Worm (Caenorhabditis elegans): ENCODE measurements around the gene cup-14.

The cup-14 gene

ce11 chrII:13908592-13908991, 36.6 kb upstream of the cup-14 start, which contains the start of gene citk-1:
TSS of gene citk-1 (plus strand) at chrII:13908914.
- TF ChIP-seq vab-15 (tag; optimal IDR thresholded peaks at IDR 0.05) (peak; percentile 82), alr-1 (tag; optimal IDR thresholded peaks at IDR 0.05; ENCODE audit: borderline replicate concordance) (no peak), lin-14 (GFP tag; optimal IDR thresholded peaks at IDR 0.05) (peak; percentile 77), lsy-2 (tag; optimal IDR thresholded peaks at IDR 0.05) (peak; percentile 85 to 92), aly-2 (tag; optimal IDR thresholded peaks at IDR 0.05) (peak; percentile 28), elt-3 (tag; optimal IDR thresholded peaks at IDR 0.05) (peak in 2 of 6 experiments; percentile 32 to 50), xbp-1 (tag; optimal IDR thresholded peaks at IDR 0.05) (peak; percentile 80), dpl-1 (GFP tag; optimal IDR thresholded peaks at IDR 0.05) (peak; percentile 98 to 99 (median 98)), nhr-85 (tag) (peak; percentile 81), unc-30 (tag; optimal IDR thresholded peaks at IDR 0.05) (no peak), lin-39 (tag; optimal IDR thresholded peaks at IDR 0.05) (no peak), pqm-1 (tag; optimal IDR thresholded peaks at IDR 0.05) (no peak), ets-5 (GFP tag; IDR thresholded peaks at IDR 0.05) (no peak), aha-1 (tag; optimal IDR thresholded peaks at IDR 0.05) (no peak), nhr-47 (tag; optimal IDR thresholded peaks at IDR 0.05) (peak; percentile 81), lin-35 (GFP tag; optimal IDR thresholded peaks at IDR 0.05) (peak; percentile 97 to 100), nhr-90 (tag; optimal IDR thresholded peaks at IDR 0.05; ENCODE audit: poor library complexity) (no peak), elt-2 (tag; optimal IDR thresholded peaks at IDR 0.05) (peak; percentile 20), zip-4 (GFP tag; optimal IDR thresholded peaks at IDR 0.05) (peak; percentile 5), C34B4.2 (tag; optimal IDR thresholded peaks at IDR 0.05) (no peak), unc-62 (GFP tag; optimal IDR thresholded peaks at IDR 0.05) (no peak), pax-3 (tag; optimal IDR thresholded peaks at IDR 0.05) (peak; percentile 10), nhr-76 (tag; optimal IDR thresholded peaks at IDR 0.05) (no peak), nhr-77 (tag; optimal IDR thresholded peaks at IDR 0.05) (peak; percentile 84), efl-1 (optimal IDR thresholded peaks at IDR 0.05) (peak; percentile 85 to 98), efl-1 (GFP tag; optimal IDR thresholded peaks at IDR 0.05 in 1 of 2) (peak; percentile 99 to 100), sup-37 (GFP tag; optimal IDR thresholded peaks at IDR 0.05) (no peak), nhr-28 (tag; optimal IDR thresholded peaks at IDR 0.05) (no peak), nhr-20 (tag; optimal IDR thresholded peaks at IDR 0.05) (peak; percentile 77), tlp-1 (tag; optimal IDR thresholded peaks at IDR 0.05) (no peak), ceh-63 (GFP tag; optimal IDR thresholded peaks at IDR 0.05) (no peak), ceh-88 (GFP tag; IDR thresholded peaks at IDR 0.05) (no peak), hlh-17 (GFP tag; optimal IDR thresholded peaks at IDR 0.05; ENCODE audit: borderline replicate concordance) (no peak), egl-27 (tag; optimal IDR thresholded peaks at IDR 0.05) (no peak), egl-13 (tag; optimal IDR thresholded peaks at IDR 0.05) (peak; percentile 32), unc-86 (tag; optimal IDR thresholded peaks at IDR 0.05) (peak; percentile 73), grh-1 (GFP tag; IDR thresholded peaks at IDR 0.05) (peak; percentile 62), skn-1 (tag; optimal IDR thresholded peaks at IDR 0.05) (peak; percentile 89), nhr-19 (GFP tag; conservative IDR thresholded peaks at IDR 0.05) (peak; percentile 64), Y116A8C.19 (tag; optimal IDR thresholded peaks at IDR 0.05; ENCODE audit: borderline replicate concordance) (no peak), dsc-1 (tag; optimal IDR thresholded peaks at IDR 0.05) (peak; percentile 64), ztf-4 (tag; optimal IDR thresholded peaks at IDR 0.05) (no peak), snu-23 (GFP tag; optimal IDR thresholded peaks at IDR 0.05) (peak; percentile 83), swsn-7 (tag; optimal IDR thresholded peaks at IDR 0.05) (peak; percentile 73), ceh-8 (GFP tag; optimal IDR thresholded peaks at IDR 0.05) (no peak), fkh-8 (tag; optimal IDR thresholded peaks at IDR 0.05) (peak; percentile 65), ceh-82 (tag; optimal IDR thresholded peaks at IDR 0.05) (peak; percentile 19 to 90 (median 52)), fkh-10 (GFP tag; optimal IDR thresholded peaks at IDR 0.05) (peak; percentile 21), blmp-1 (tag; optimal IDR thresholded peaks at IDR 0.05) (peak; percentile 88), zag-1 (tag; optimal IDR thresholded peaks at IDR 0.05) (no peak), lir-3 (tag; optimal IDR thresholded peaks at IDR 0.05; ENCODE audit: poor library complexity) (no peak), ama-1 (optimal IDR thresholded peaks at IDR 0.05) (no peak), nhr-71 (tag; optimal IDR thresholded peaks at IDR 0.05) (peak; percentile 81)
